Worm (Caenorhabditis elegans) whole organism, mixed stage, embryonic: ENCODE data around the gene F55C5.17.

ENCODE experiments used
- elt-3 ChIP-seq: fragments of 150-350 bp; optimal IDR thresholded peaks from 2 replicates; lab custom pipeline; 2014; ENCODE audit warnings: missing biosample characterization, missing genetic modification characterization
- lin-13 ChIP-seq: fragments of 150-350 bp; optimal IDR thresholded peaks from 2 replicates; lab custom pipeline; 2014; ENCODE audit warnings: missing biosample characterization, missing genetic modification characterization
- lsy-2 ChIP-seq: fragments of 150-350 bp; optimal IDR thresholded peaks from 2 replicates; lab custom pipeline; 2014; ENCODE audit warnings: missing biosample characterization, missing genetic modification characterization
- mep-1 ChIP-seq: fragments of 150-350 bp; optimal IDR thresholded peaks from 2 replicates; lab custom pipeline; 2017; ENCODE audit warnings: missing biosample characterization, missing genetic modification reagents, missing genetic modification characterization, inconsistent platforms
- mls-2 ChIP-seq: sonication (generic microtip); optimal IDR thresholded peaks from 2 replicates; lab custom pipeline; 2016; ENCODE audit warnings: mild to moderate bottlenecking, missing genetic modification characterization, moderate library complexity, missing compliant biosample characterization
- nhr-237 ChIP-seq: fragments of 150-350 bp; optimal IDR thresholded peaks from 2 replicates; lab custom pipeline; 2014; ENCODE audit warnings: missing biosample characterization, missing genetic modification characterization
- nhr-28 ChIP-seq: fragments of 150-350 bp; optimal IDR thresholded peaks from 2 replicates; lab custom pipeline; 2014; ENCODE audit warnings: missing biosample characterization, missing genetic modification characterization
- nhr-76 ChIP-seq: sonication (generic microtip); optimal IDR thresholded peaks from 2 replicates; lab custom pipeline; 2017; ENCODE audit warnings: missing biosample characterization, missing genetic modification characterization
- pha-4 ChIP-seq: fragments of 150-350 bp; optimal IDR thresholded peaks from 2 replicates; lab custom pipeline; 2018; ENCODE audit warnings: missing biosample characterization, missing genetic modification reagents, missing genetic modification characterization
- snpc-4 ChIP-seq: fragments of 150-350 bp; optimal IDR thresholded peaks from 2 replicates; lab custom pipeline; 2014; ENCODE audit warnings: missing biosample characterization, missing genetic modification characterization
- unc-39 ChIP-seq: fragments of 150-350 bp; optimal IDR thresholded peaks from 2 replicates; lab custom pipeline; 2014; ENCODE audit warnings: missing biosample characterization, missing genetic modification characterization
- unc-62 ChIP-seq: fragments of 150-350 bp; optimal IDR thresholded peaks from 2 replicates; lab custom pipeline; 2014; ENCODE audit warnings: missing biosample characterization, missing genetic modification reagents, missing genetic modification characterization
- zip-8 ChIP-seq: fragments of 150-350 bp; optimal IDR thresholded peaks from 2 replicates; lab custom pipeline; 2014; ENCODE audit warnings: missing biosample characterization, missing genetic modification characterization
- ztf-11 ChIP-seq: fragments of 150-350 bp; optimal IDR thresholded peaks from 2 replicates; lab custom pipeline; 2014; ENCODE audit warnings: missing biosample characterization, missing genetic modification characterization

ce11 chrV:12298184-12298583 is 4.2 kb upstream of the F55C5.17 start:
- TF ChIP-seq mls-2 (tag; lab: Kevin White, UChicago) = no peak
- TF ChIP-seq unc-39 (tag; lab: Kevin White, UChicago) = no peak
- TF ChIP-seq lin-13 (tag; lab: Kevin White, UChicago) = no peak
- TF ChIP-seq ztf-11 = no peak
- no peak for TF ChIP-seq lsy-2 (tag; lab: Kevin White, UChicago)
- TF ChIP-seq unc-62 (GFP tag; lab: Kevin White, UChicago) = no peak
- no peak for TF ChIP-seq nhr-237
- no peak for TF ChIP-seq nhr-28
- TF ChIP-seq mep-1 = no peak
- no peak for TF ChIP-seq nhr-76 (tag; lab: Kevin White, UChicago)
- no peak for TF ChIP-seq zip-8 (tag; lab: Kevin White, UChicago)
- TF ChIP-seq elt-3 = no peak
- TF ChIP-seq pha-4 (tag; lab: Kevin White, UChicago) = no peak
- TF ChIP-seq snpc-4 = no peak
